Worm (Caenorhabditis elegans) whole organism, young adult: ENCODE results near the gene klo-2.

ENCODE experiments used
- F10E7.11 ChIP-seq: sonication (generic microtip); optimal IDR thresholded peaks from 2 replicates; lab custom pipeline; 2017; ENCODE audit warnings: mild to moderate bottlenecking, missing genetic modification characterization, moderate library complexity, missing compliant biosample characterization
- F33H1.4 ChIP-seq: fragments of 200-800 bp; sonication (Bioruptor generic); IDR thresholded peaks from 2 replicates; pipeline ENCODE4 v1.3.6; 2022; ENCODE audit warnings: missing genetic modification reagents, missing genetic modification characterization, missing compliant biosample characterization
- F39B2.1 ChIP-seq: fragments of 200-800 bp; sonication (Bioruptor generic); IDR thresholded peaks from 2 replicates; pipeline ENCODE4 v1.3.6; 2022; ENCODE audit warnings: missing genetic modification reagents, missing genetic modification characterization, missing compliant biosample characterization
- F49E8.2 ChIP-seq: sonication (generic microtip); optimal IDR thresholded peaks from 3 replicates; lab custom pipeline; 2017; ENCODE audit warnings: missing genetic modification characterization, mild to moderate bottlenecking, missing compliant biosample characterization, antibody characterized with exemption, moderate library complexity; ENCODE audit not compliant: insufficient read depth
- F52B5.7 ChIP-seq: sonication (generic microtip); optimal IDR thresholded peaks from 2 replicates; lab custom pipeline; 2016; ENCODE audit warnings: mild to moderate bottlenecking, missing genetic modification characterization, missing compliant biosample characterization
- K12H6.12 ChIP-seq: fragments of 200-800 bp; sonication (Bioruptor generic); optimal IDR thresholded peaks from 2 replicates; lab custom pipeline; 2018; ENCODE audit warnings: mild to moderate bottlenecking, missing genetic modification characterization, missing compliant biosample characterization
- T26A5.8 ChIP-seq: sonication (generic microtip); optimal IDR thresholded peaks from 2 replicates; lab custom pipeline; 2016; ENCODE audit warnings: missing genetic modification characterization, missing compliant biosample characterization
- Y67H2A.10 ChIP-seq: fragments of 200-800 bp; sonication (Bioruptor generic); conservative IDR thresholded peaks from 2 replicates; pipeline ENCODE4 v1.3.6; 2022; ENCODE audit warnings: missing genetic modification reagents, missing genetic modification characterization, missing compliant biosample characterization
- akir-1 ChIP-seq: fragments of 200-800 bp; sonication (Bioruptor generic); optimal IDR thresholded peaks from 2 replicates; lab custom pipeline; 2018; ENCODE audit warnings: mild to moderate bottlenecking, missing genetic modification characterization, moderate library complexity, missing compliant biosample characterization
- attf-6 ChIP-seq: fragments of 200-800 bp; sonication (Bioruptor generic); IDR thresholded peaks from 2 replicates; pipeline ENCODE4 v1.3.6; 2022; ENCODE audit warnings: missing genetic modification reagents, missing genetic modification characterization, missing compliant biosample characterization
- bed-2 ChIP-seq: fragments of 200-800 bp; sonication (Bioruptor generic); IDR thresholded peaks from 2 replicates; pipeline ENCODE4 v1.3.6; 2022; ENCODE audit warnings: missing genetic modification reagents, missing genetic modification characterization, missing compliant biosample characterization
- ccch-3 ChIP-seq: fragments of 200-800 bp; sonication (Bioruptor generic); optimal IDR thresholded peaks from 2 replicates; lab custom pipeline; 2018; ENCODE audit warnings: mild to moderate bottlenecking, missing genetic modification characterization, missing compliant biosample characterization
- cebp-2 ChIP-seq: fragments of 200-800 bp; sonication (Bioruptor generic); IDR thresholded peaks from 2 replicates; pipeline ENCODE4 v1.3.6; 2022; ENCODE audit warnings: missing genetic modification characterization, missing compliant biosample characterization
- ceh-100 ChIP-seq: fragments of 200-800 bp; sonication (Bioruptor generic); IDR thresholded peaks from 2 replicates; pipeline ENCODE4 v1.3.6; 2022; ENCODE audit warnings: missing genetic modification reagents, missing genetic modification characterization, missing compliant biosample characterization
- ceh-27 ChIP-seq: fragments of 200-800 bp; sonication (Bioruptor generic); optimal IDR thresholded peaks from 2 replicates; lab custom pipeline; 2018; ENCODE audit warnings: mild to moderate bottlenecking, missing genetic modification characterization, moderate library complexity, missing compliant biosample characterization
- ceh-40 ChIP-seq: fragments of 200-800 bp; sonication (Bioruptor generic); IDR thresholded peaks from 2 replicates; pipeline ENCODE4 v1.3.6; 2022; ENCODE audit warnings: missing genetic modification characterization, missing compliant biosample characterization
- dpl-1 ChIP-seq: fragments of 150-350 bp; optimal IDR thresholded peaks from 2 replicates; lab custom pipeline; 2014; ENCODE audit warnings: missing biosample characterization, missing genetic modification reagents, missing genetic modification characterization
- egl-44 ChIP-seq: fragments of 200-800 bp; sonication (Bioruptor generic); IDR thresholded peaks from 2 replicates; pipeline ENCODE4 v1.3.6; 2022; ENCODE audit warnings: missing genetic modification reagents, missing genetic modification characterization, missing compliant biosample characterization
- egrh-3 ChIP-seq: fragments of 200-800 bp; sonication (Bioruptor generic); IDR thresholded peaks from 2 replicates; pipeline ENCODE4 v1.3.6; 2022; ENCODE audit warnings: missing genetic modification reagents, missing genetic modification characterization, missing compliant biosample characterization
- hlh-12 ChIP-seq: sonication (generic microtip); optimal IDR thresholded peaks from 2 replicates; lab custom pipeline; 2016; ENCODE audit warnings: missing genetic modification characterization, missing compliant biosample characterization
- hmg-1.2 ChIP-seq: fragments of 200-800 bp; sonication (Bioruptor generic); IDR thresholded peaks from 2 replicates; pipeline ENCODE4 v1.3.6; 2022; ENCODE audit warnings: missing genetic modification reagents, missing genetic modification characterization, missing compliant biosample characterization
- hmg-20 ChIP-seq: fragments of 200-800 bp; sonication (Bioruptor generic); IDR thresholded peaks from 2 replicates; pipeline ENCODE4 v1.3.6; 2022; ENCODE audit warnings: missing genetic modification reagents, missing genetic modification characterization, missing compliant biosample characterization
- hsf-1 ChIP-seq: fragments of 200-800 bp; sonication (Bioruptor generic); IDR thresholded peaks from 2 replicates; pipeline ENCODE4 v1.3.6; 2022; ENCODE audit warnings: missing genetic modification reagents, missing genetic modification characterization, missing compliant biosample characterization
- lag-1 ChIP-seq: fragments of 200-800 bp; sonication (Bioruptor generic); IDR thresholded peaks from 2 replicates; pipeline ENCODE4 v1.3.6; 2022; ENCODE audit warnings: missing genetic modification reagents, missing genetic modification characterization, missing compliant biosample characterization
- let-526 ChIP-seq: fragments of 200-800 bp; sonication (Bioruptor generic); IDR thresholded peaks from 2 replicates; pipeline ENCODE4 v1.3.6; 2022; ENCODE audit warnings: missing genetic modification reagents, missing genetic modification characterization, missing compliant biosample characterization
- let-607 ChIP-seq, 2 experiments: fragments of 200-800 bp in 1 of 2; sonication (Bioruptor generic) in 1 of 2; sonication (generic microtip) in 1 of 2; optimal IDR thresholded peaks; 2 replicates each; lab custom pipeline; 2016 to 2018; ENCODE audit warnings: mild to moderate bottlenecking in 2 of 2, missing compliant biosample characterization in 2 of 2, missing genetic modification characterization in 2 of 2, moderate library complexity in 2 of 2, missing genotype in 1 of 2
- lin-40 ChIP-seq: sonication (generic microtip); optimal IDR thresholded peaks from 2 replicates; lab custom pipeline; 2016; ENCODE audit warnings: missing genetic modification characterization, mild to moderate bottlenecking, missing compliant biosample characterization, missing genotype, missing genetic modification reagents
- lir-1 ChIP-seq: fragments of 200-800 bp; sonication (Bioruptor generic); conservative IDR thresholded peaks from 2 replicates; pipeline ENCODE4 v1.3.6; 2022; ENCODE audit warnings: missing genetic modification reagents, missing genetic modification characterization, missing compliant biosample characterization
- madf-8 ChIP-seq: fragments of 200-800 bp; sonication (Bioruptor generic); conservative IDR thresholded peaks from 2 replicates; pipeline ENCODE4 v1.3.6; 2022; ENCODE audit warnings: missing genetic modification reagents, missing genetic modification characterization, missing compliant biosample characterization
- mcd-1 ChIP-seq: fragments of 200-800 bp; sonication (Bioruptor generic); IDR thresholded peaks from 2 replicates; pipeline ENCODE4 v1.3.6; 2022; ENCODE audit warnings: missing genetic modification reagents, missing genetic modification characterization, missing compliant biosample characterization
- mes-4 ChIP-seq: sonication (generic microtip); optimal IDR thresholded peaks from 2 replicates; lab custom pipeline; 2016; ENCODE audit warnings: missing genotype, missing genetic modification characterization, missing compliant biosample characterization
- mxl-1 ChIP-seq: sonication (generic microtip); optimal IDR thresholded peaks from 2 replicates; lab custom pipeline; 2016; ENCODE audit warnings: missing genetic modification characterization, missing compliant biosample characterization
- nfyb-1 ChIP-seq: fragments of 200-800 bp; sonication (Bioruptor generic); IDR thresholded peaks from 2 replicates; pipeline ENCODE4 v1.3.6; 2022; ENCODE audit warnings: missing genetic modification reagents, missing genetic modification characterization, missing compliant biosample characterization
- nhr-120 ChIP-seq: fragments of 200-800 bp; sonication (Bioruptor generic); IDR thresholded peaks from 2 replicates; pipeline ENCODE4 v1.3.6; 2022; ENCODE audit warnings: missing genetic modification characterization, missing compliant biosample characterization
- nhr-27 ChIP-seq: fragments of 200-800 bp; sonication (Bioruptor generic); optimal IDR thresholded peaks from 2 replicates; lab custom pipeline; 2018; ENCODE audit warnings: mild to moderate bottlenecking, missing genetic modification characterization, moderate library complexity, missing compliant biosample characterization
- repo-1 ChIP-seq: sonication (generic microtip); optimal IDR thresholded peaks from 2 replicates; lab custom pipeline; 2017; ENCODE audit warnings: mild to moderate bottlenecking, missing genetic modification characterization, missing compliant biosample characterization
- snpc-1.3 ChIP-seq: sonication (generic microtip); optimal IDR thresholded peaks from 2 replicates; lab custom pipeline; 2017; ENCODE audit warnings: missing genetic modification characterization, mild to moderate bottlenecking, missing compliant biosample characterization, antibody characterized with exemption, moderate library complexity, missing genotype, missing genetic modification reagents; ENCODE audit not compliant: insufficient read depth
- snpc-3.4 ChIP-seq: sonication (generic microtip); optimal IDR thresholded peaks from 2 replicates; lab custom pipeline; 2017; ENCODE audit warnings: missing genetic modification characterization, mild to moderate bottlenecking, missing compliant biosample characterization, antibody characterized with exemption, moderate library complexity, missing genotype, missing genetic modification reagents
- snpc-4 ChIP-seq, 5 experiments: fragments of 150-350 bp in 1 of 5; sonication (generic microtip) in 4 of 5; optimal IDR thresholded peaks; 2 replicates each; lab custom pipeline; 2014 to 2018; ENCODE audit warnings: missing genetic modification characterization in 5 of 5, missing biosample characterization in 3 of 5, antibody characterized with exemption in 2 of 5, mild to moderate bottlenecking in 2 of 5, missing compliant biosample characterization in 2 of 5, missing genotype in 2 of 5, moderate library complexity in 2 of 5, missing genetic modification reagents in 1 of 5
- unc-130 ChIP-seq: sonication (generic microtip); optimal IDR thresholded peaks from 2 replicates; lab custom pipeline; 2016; ENCODE audit warnings: missing genetic modification reagents, missing genetic modification characterization, missing compliant biosample characterization
- xnd-1 ChIP-seq: sonication (generic microtip); optimal IDR thresholded peaks from 2 replicates; lab custom pipeline; 2016; ENCODE audit warnings: missing genotype, missing genetic modification reagents, missing genetic modification characterization, missing compliant biosample characterization
- ztf-18 ChIP-seq: sonication (generic microtip); optimal IDR thresholded peaks from 2 replicates; lab custom pipeline; 2016; ENCODE audit warnings: missing genotype, mild to moderate bottlenecking, missing genetic modification characterization, missing compliant biosample characterization
- ztf-25 ChIP-seq: fragments of 200-800 bp; sonication (Bioruptor generic); IDR thresholded peaks from 2 replicates; pipeline ENCODE4 v1.3.6; 2022; ENCODE audit warnings: missing genetic modification reagents, missing genetic modification characterization, missing compliant biosample characterization
- ztf-6 ChIP-seq: fragments of 200-800 bp; sonication (Bioruptor generic); IDR thresholded peaks from 2 replicates; pipeline ENCODE4 v1.3.6; 2022; ENCODE audit warnings: missing genetic modification reagents, missing genetic modification characterization, missing compliant biosample characterization

Gene klo-2

ce11 chrIII:2477303-2477702 lies 31.3 kb downstream of the klo-2 start:
- TF ChIP-seq xnd-1 (tag; lab: Kevin White, UChicago) (no peak), ccch-3 (GFP tag; lab: Kevin White, UChicago) (no peak), mcd-1 (peak; percentile 62)

DNA sequence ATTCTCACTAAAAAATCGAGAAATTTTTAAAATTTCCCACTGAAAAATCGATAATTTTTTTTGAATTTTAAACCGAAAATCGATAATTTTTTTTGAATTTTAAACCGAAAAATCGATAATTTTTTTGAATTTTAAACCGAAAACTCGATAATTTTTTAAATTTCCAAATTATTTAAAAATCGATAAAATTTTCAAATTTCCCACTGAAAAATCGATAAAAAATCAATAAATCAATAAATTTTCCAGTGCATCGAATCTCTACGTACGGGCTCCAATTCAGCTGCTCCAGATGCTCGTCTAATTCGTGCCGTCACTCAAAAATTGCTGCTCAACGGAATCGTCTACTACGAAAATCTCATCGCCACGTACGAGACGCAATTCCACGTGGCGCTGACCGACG lies 32.6 kb downstream of the klo-2 start:
- no peak for TF ChIP-seq T26A5.8 (tag; lab: Kevin White, UChicago)
- TF ChIP-seq F49E8.2 (tag; lab: Kevin White, UChicago): no peak
- TF ChIP-seq ztf-6 (GFP tag; lab: Robert Waterston, UW): no peak
- no peak for TF ChIP-seq akir-1 (GFP tag; lab: Kevin White, UChicago)
- TF ChIP-seq madf-8 (GFP tag; lab: Robert Waterston, UW): no peak
- TF ChIP-seq attf-6 (GFP tag; lab: Robert Waterston, UW): no peak
- TF ChIP-seq mes-4 (tag; lab: Kevin White, UChicago): no peak
- no peak for TF ChIP-seq nhr-120 (GFP tag; lab: Robert Waterston, UW)
- TF ChIP-seq snpc-1.3 (tag; lab: Kevin White, UChicago): no peak
- TF ChIP-seq egl-44 (GFP tag; lab: Robert Waterston, UW): no peak
- no peak for TF ChIP-seq let-526
- no peak for TF ChIP-seq hmg-20 (GFP tag; lab: Robert Waterston, UW)
- no peak for TF ChIP-seq let-607 (tag; optimal IDR thresholded peaks at IDR 0.05; lab: Kevin White, UChicago)
- TF ChIP-seq snpc-3.4 (tag; lab: Kevin White, UChicago): no peak
- TF ChIP-seq snpc-4 (GFP tag; optimal IDR thresholded peaks at IDR 0.05; lab: Kevin White, UChicago): no peak
- TF ChIP-seq snpc-4 (tag; optimal IDR thresholded peaks at IDR 0.05; lab: Kevin White, UChicago): no peak
- no peak for TF ChIP-seq ceh-100
- TF ChIP-seq ceh-40 (GFP tag; lab: Robert Waterston, UW): no peak
- TF ChIP-seq mxl-1 (tag; lab: Kevin White, UChicago): no peak
- TF ChIP-seq ztf-18 (tag; lab: Kevin White, UChicago): no peak
- TF ChIP-seq, all 124 proteins: peak for 0

- no peak for TF ChIP-seq nhr-27 (tag; lab: Kevin White, UChicago)
- no peak for TF ChIP-seq hmg-1.2 (GFP tag; lab: Robert Waterston, UW)
- no peak for TF ChIP-seq hsf-1 (GFP tag; lab: Robert Waterston, UW)
- peak; percentile 51; the same call in 1 of the 2 replicates for TF ChIP-seq F33H1.4 (GFP tag; lab: Robert Waterston, UW)
- no peak for TF ChIP-seq nfyb-1 (GFP tag; lab: Robert Waterston, UW)
- TF ChIP-seq ceh-27 (GFP tag; lab: Kevin White, UChicago): no peak
- TF ChIP-seq ztf-25: no peak
- TF ChIP-seq F39B2.1 (GFP tag; lab: Robert Waterston, UW): no peak
- TF ChIP-seq F10E7.11 (tag; lab: Kevin White, UChicago): no peak
- TF ChIP-seq, all 124 proteins: peak for 1
These were observed 36.2 kb downstream of the klo-2 start for ce11 chrIII:2482171-2482570.

DNA sequence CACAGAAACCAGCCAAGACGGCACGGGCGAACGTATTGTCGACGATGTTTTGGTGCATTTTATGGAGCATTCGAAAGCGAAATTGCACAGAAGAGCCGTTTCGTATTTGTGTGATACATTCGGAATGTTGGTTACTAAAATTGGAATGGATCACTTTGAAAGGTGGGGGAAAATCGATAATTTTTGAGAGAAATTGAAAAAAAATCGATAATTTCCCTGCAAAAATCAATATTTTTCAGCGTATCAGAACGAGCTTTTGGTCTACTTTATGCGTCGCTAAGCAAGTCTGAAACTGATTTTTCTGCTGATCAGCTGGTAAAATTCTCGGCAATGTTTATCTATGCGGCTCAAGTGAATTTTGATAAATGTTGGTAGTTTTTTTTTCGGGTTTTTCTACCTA lies 36.7 kb downstream of the klo-2 start:
- TF ChIP-seq hlh-12 (tag; lab: Kevin White, UChicago) (no peak), lin-40 (tag; lab: Kevin White, UChicago) (no peak), snpc-4 (GFP tag; optimal IDR thresholded peaks at IDR 0.05; lab: Kevin White, UChicago) (no peak), snpc-4 (tag; optimal IDR thresholded peaks at IDR 0.05; lab: Kevin White, UChicago) (no peak), xnd-1 (tag; lab: Kevin White, UChicago) (no peak), lag-1 (GFP tag; lab: Robert Waterston, UW) (no peak), repo-1 (tag; lab: Kevin White, UChicago) (no peak), bed-2 (GFP tag; lab: Robert Waterston, UW) (no peak), Y67H2A.10 (no peak), cebp-2 (GFP tag; lab: Robert Waterston, UW) (no peak), unc-130 (GFP tag; lab: Kevin White, UChicago) (no peak), K12H6.12 (no peak), dpl-1 (GFP tag; lab: Kevin White, UChicago) (no peak), F52B5.7 (no peak), hsf-1 (GFP tag; lab: Robert Waterston, UW) (no peak), egrh-3 (no peak), lir-1 (GFP tag; lab: Robert Waterston, UW) (no peak), let-526 (no peak)
